Worm (Caenorhabditis elegans): ENCODE results near the gene glb-17.

ce11 chrX:9536665-9537064 lies 40.2 kb downstream of the glb-17 start, which contains the start of gene C07B5.8:
- TF ChIP-seq skn-1 (tag; optimal IDR thresholded peaks at IDR 0.05) (no peak), elt-3 (tag; optimal IDR thresholded peaks at IDR 0.05) (no peak), nhr-11 (tag; optimal IDR thresholded peaks at IDR 0.05) (no peak), ztf-11 (tag; optimal IDR thresholded peaks at IDR 0.05) (no peak), egl-5 (tag; optimal IDR thresholded peaks at IDR 0.05) (no peak), nhr-77 (tag; optimal IDR thresholded peaks at IDR 0.05) (no peak), jun-1 (tag; optimal IDR thresholded peaks at IDR 0.05) (no peak), nfya-1 (tag; optimal IDR thresholded peaks at IDR 0.05; ENCODE audit: insufficient read depth) (no peak), nhr-76 (tag; optimal IDR thresholded peaks at IDR 0.05) (no peak), nhr-25 (tag; optimal IDR thresholded peaks at IDR 0.05) (no peak), ceh-16 (tag; optimal IDR thresholded peaks at IDR 0.05) (no peak), lin-39 (tag; optimal IDR thresholded peaks at IDR 0.05) (no peak), nhr-237 (tag; optimal IDR thresholded peaks at IDR 0.05) (no peak), zag-1 (tag; optimal IDR thresholded peaks at IDR 0.05) (no peak)

All from whole organism, L3 larva.